Fruit fly (Drosophila melanogaster): ENCODE data around the gene Shal.

Shal gene

dm6 chr3L:19580709-19581227, 3.6 kb downstream of the Shal start:
- TF ChIP-seq CG8301 (tag; optimal IDR thresholded peaks at IDR 0.05) (no peak), CG4496 (GFP tag; IDR thresholded peaks at IDR 0.05) (no peak)

- TF ChIP-seq CG15710 (tag; optimal IDR thresholded peaks at IDR 0.05): no peak
- no peak for TF ChIP-seq D1 (tag; optimal IDR thresholded peaks at IDR 0.05)
- TF ChIP-seq CG13204 (GFP tag; optimal IDR thresholded peaks at IDR 0.05): no peak
- no peak for TF ChIP-seq gl (tag; optimal IDR thresholded peaks at IDR 0.05)
These were observed 5.0 kb downstream of the Shal start for dm6 chr3L:19579346-19579745.

- peak; percentile 20 for TF ChIP-seq EcR (GFP tag; optimal IDR thresholded peaks at IDR 0.05)
- TF ChIP-seq Pif1A (GFP tag; optimal IDR thresholded peaks at IDR 0.05): no peak
These were observed 8.7 kb downstream of the Shal start for dm6 chr3L:19575650-19576049.

- TF ChIP-seq CG4496 (GFP tag; IDR thresholded peaks at IDR 0.05): no peak
- TF ChIP-seq EcR (GFP tag; optimal IDR thresholded peaks at IDR 0.05): no peak
- no peak for TF ChIP-seq fd96Ca (GFP tag; IDR thresholded peaks at IDR 0.05)
- no peak for TF ChIP-seq CG17806 (tag; optimal IDR thresholded peaks at IDR 0.05)
- TF ChIP-seq rn (GFP tag; IDR thresholded peaks at IDR 0.05): no peak
- no peak for TF ChIP-seq CG15710 (tag; optimal IDR thresholded peaks at IDR 0.05)
- TF ChIP-seq CG10348 (GFP tag; IDR thresholded peaks at IDR 0.05): no peak
- no peak for TF ChIP-seq Pif1B (GFP tag; optimal IDR thresholded peaks at IDR 0.05)
- no peak for TF ChIP-seq CG12605 (GFP tag; IDR thresholded peaks at IDR 0.05)
These were observed 9.9 kb downstream of the Shal start for dm6 chr3L:19574452-19574851.

dm6 chr3L:19569407-19569806, 15.0 kb downstream of the Shal start:
- TF ChIP-seq Pif1B (GFP tag; optimal IDR thresholded peaks at IDR 0.05): no peak
- no peak for TF ChIP-seq CG17806 (tag; optimal IDR thresholded peaks at IDR 0.05)
- no peak for TF ChIP-seq CG12605 (GFP tag; IDR thresholded peaks at IDR 0.05)
- TF ChIP-seq Snoo (tag; optimal IDR thresholded peaks at IDR 0.05): no peak
- TF ChIP-seq CG15710 (tag; optimal IDR thresholded peaks at IDR 0.05): no peak
- TF ChIP-seq CG10348 (GFP tag; IDR thresholded peaks at IDR 0.05): no peak
- no peak for TF ChIP-seq CG14655 (GFP tag; optimal IDR thresholded peaks at IDR 0.05)
- TF ChIP-seq CG8301 (tag; optimal IDR thresholded peaks at IDR 0.05): no peak
- TF ChIP-seq CG13204 (GFP tag; optimal IDR thresholded peaks at IDR 0.05): no peak

dm6 chr3L:19568999-19569398, 15.4 kb downstream of the Shal start:
- TF ChIP-seq EcR (GFP tag; optimal IDR thresholded peaks at IDR 0.05) (no peak), D1 (tag; optimal IDR thresholded peaks at IDR 0.05) (no peak), CG8301 (tag; optimal IDR thresholded peaks at IDR 0.05) (no peak), CG9948 (tag; optimal IDR thresholded peaks at IDR 0.05) (no peak), Ets98B (GFP tag; IDR thresholded peaks at IDR 0.05) (no peak), CG17806 (tag; optimal IDR thresholded peaks at IDR 0.05) (no peak), Pif1A (GFP tag; optimal IDR thresholded peaks at IDR 0.05) (no peak), fd96Ca (GFP tag; IDR thresholded peaks at IDR 0.05) (no peak), CG15710 (tag; optimal IDR thresholded peaks at IDR 0.05) (no peak), CG12605 (GFP tag; IDR thresholded peaks at IDR 0.05) (no peak), Pif1B (GFP tag; optimal IDR thresholded peaks at IDR 0.05) (no peak), CG13204 (GFP tag; optimal IDR thresholded peaks at IDR 0.05) (no peak)

- TF ChIP-seq CG13204 (GFP tag; optimal IDR thresholded peaks at IDR 0.05) (no peak), EcR (GFP tag; optimal IDR thresholded peaks at IDR 0.05) (no peak), CG17806 (tag; optimal IDR thresholded peaks at IDR 0.05) (no peak), CG8301 (tag; optimal IDR thresholded peaks at IDR 0.05) (no peak), CG12605 (GFP tag; IDR thresholded peaks at IDR 0.05) (no peak), rn (GFP tag; IDR thresholded peaks at IDR 0.05) (no peak), Snoo (tag; optimal IDR thresholded peaks at IDR 0.05) (no peak), Pif1A (GFP tag; optimal IDR thresholded peaks at IDR 0.05) (no peak), D1 (tag; optimal IDR thresholded peaks at IDR 0.05) (no peak), CG15710 (tag; optimal IDR thresholded peaks at IDR 0.05) (no peak), CG32121 (GFP tag; IDR thresholded peaks at IDR 0.05) (no peak)
These were observed 18.2 kb downstream of the Shal start for dm6 chr3L:19566127-19566526.

dm6 chr3L:19564905-19565700, 19.3 kb downstream of the Shal start:
- TF ChIP-seq EcR (GFP tag; optimal IDR thresholded peaks at IDR 0.05) (peak; percentile 14), Pif1B (GFP tag; optimal IDR thresholded peaks at IDR 0.05) (no peak), gl (tag; optimal IDR thresholded peaks at IDR 0.05) (no peak), D1 (tag; optimal IDR thresholded peaks at IDR 0.05) (no peak)
